Worm (Caenorhabditis elegans): ENCODE measurements around the gene ugt-38.

Gene ugt-38

DNA sequence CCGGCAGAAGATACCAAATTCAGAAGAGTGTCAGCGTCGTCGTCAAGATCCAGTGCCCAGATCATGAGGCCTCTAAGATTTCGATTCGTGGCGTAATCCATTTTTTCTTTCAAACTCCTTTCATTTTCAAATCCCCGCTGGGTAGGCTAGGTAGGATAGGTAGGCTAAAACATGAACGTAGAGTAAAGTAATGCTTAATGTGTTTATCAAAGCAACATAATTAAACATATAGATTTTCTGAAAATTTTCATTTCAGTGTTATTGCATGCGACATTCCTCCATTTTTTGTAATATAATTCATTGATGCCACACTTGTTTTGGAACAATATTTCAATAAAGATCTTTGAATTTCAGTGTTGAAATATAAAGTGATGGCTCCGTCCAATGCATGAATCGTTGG lies 17.8 kb downstream of the ugt-38 start, which contains the start of gene T01C4.8:
T01C4.8 (minus strand) TSS at position 101 of the 400 bp plus-strand sequence.
- TF ChIP-seq hrde-1 (tag; optimal IDR thresholded peaks at IDR 0.05; ENCODE audit: borderline replicate concordance), result no peak

DNA sequence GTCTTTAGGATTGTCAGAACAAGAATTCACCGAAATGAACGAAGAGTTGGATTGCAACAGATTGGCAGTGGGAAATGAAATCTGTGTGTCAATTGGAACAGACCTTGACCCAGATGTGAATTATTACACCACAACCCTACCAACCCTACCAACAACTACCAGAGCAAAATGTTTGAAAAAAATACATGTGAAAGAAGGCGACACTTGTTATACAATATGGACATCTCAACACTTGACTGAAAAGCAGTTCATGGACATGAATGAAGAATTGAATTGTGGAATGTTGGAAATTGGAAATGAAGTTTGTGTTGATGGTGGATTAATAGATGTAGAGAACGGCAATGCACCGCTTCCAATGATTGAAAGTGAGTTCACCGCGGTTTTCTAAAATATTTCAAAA lies 23.3 kb downstream of the ugt-38 start:
- TF ChIP-seq C06A6.2 (GFP tag; conservative IDR thresholded peaks at IDR 0.05) (no peak), ccch-3 (GFP tag; optimal IDR thresholded peaks at IDR 0.05) (no peak), Y53G8AR.9 (GFP tag; conservative IDR thresholded peaks at IDR 0.05) (no peak), Y95B8A.8 (GFP tag; IDR thresholded peaks at IDR 0.05) (no peak), hsf-1 (GFP tag; IDR thresholded peaks at IDR 0.05) (no peak), efl-1 (GFP tag; optimal IDR thresholded peaks at IDR 0.05) (no peak), mcd-1 (GFP tag; IDR thresholded peaks at IDR 0.05) (no peak), nhr-90 (tag; optimal IDR thresholded peaks at IDR 0.05) (no peak), tbp1 (GFP tag; optimal IDR thresholded peaks at IDR 0.05) (no peak), tbx-9 (tag; optimal IDR thresholded peaks at IDR 0.05; ENCODE audit: borderline replicate concordance) (no peak), ama-1 (optimal IDR thresholded peaks at IDR 0.05) (no peak), ama-1 (GFP tag; optimal IDR thresholded peaks at IDR 0.05) (no peak), F33H1.4 (GFP tag; IDR thresholded peaks at IDR 0.05) (no peak), attf-3 (GFP tag; conservative IDR thresholded peaks at IDR 0.05) (no peak), ekl-4 (GFP tag; IDR thresholded peaks at IDR 0.05) (no peak), B0261.1 (tag; optimal IDR thresholded peaks at IDR 0.05) (no peak), lsl-1 (GFP tag; optimal IDR thresholded peaks at IDR 0.05) (no peak), hlh-12 (tag; optimal IDR thresholded peaks at IDR 0.05) (no peak)

ce11 chrV:7123188-7123708 lies 24.0 kb downstream of the ugt-38 start, which contains the start of gene lmd-5:
TSS of gene lmd-5 (plus strand) at chrV:7123658.
- no peak for TF ChIP-seq F49E8.2 (tag; optimal IDR thresholded peaks at IDR 0.05; ENCODE audit: insufficient read depth)
- no peak for TF ChIP-seq lag-1 (GFP tag; IDR thresholded peaks at IDR 0.05)

- no peak for TF ChIP-seq F23B12.7 (tag; optimal IDR thresholded peaks at IDR 0.05; ENCODE audit: insufficient read depth)
- no peak for TF ChIP-seq nhr-80 (tag; optimal IDR thresholded peaks at IDR 0.05)
- no peak for TF ChIP-seq bed-1 (GFP tag; IDR thresholded peaks at IDR 0.05)
- no peak for TF ChIP-seq F49E8.2 (tag; optimal IDR thresholded peaks at IDR 0.05; ENCODE audit: insufficient read depth)
- no peak for TF ChIP-seq snpc-3.4 (tag; optimal IDR thresholded peaks at IDR 0.05)
- no peak for TF ChIP-seq madf-10 (tag; optimal IDR thresholded peaks at IDR 0.05)
- TF ChIP-seq xnd-1 (tag; optimal IDR thresholded peaks at IDR 0.05), result no peak
- TF ChIP-seq snpc-4 (GFP tag; optimal IDR thresholded peaks at IDR 0.05), result no peak
- TF ChIP-seq snpc-4 (tag; optimal IDR thresholded peaks at IDR 0.05), result no peak
- no peak for TF ChIP-seq bed-2 (GFP tag; IDR thresholded peaks at IDR 0.05)
These were observed 27.1 kb downstream of the ugt-38 start, which contains the start of gene srx-34 for ce11 chrV:7120168-7120567. TSS of gene srx-34 (minus strand) at chrV:7120268.

DNA sequence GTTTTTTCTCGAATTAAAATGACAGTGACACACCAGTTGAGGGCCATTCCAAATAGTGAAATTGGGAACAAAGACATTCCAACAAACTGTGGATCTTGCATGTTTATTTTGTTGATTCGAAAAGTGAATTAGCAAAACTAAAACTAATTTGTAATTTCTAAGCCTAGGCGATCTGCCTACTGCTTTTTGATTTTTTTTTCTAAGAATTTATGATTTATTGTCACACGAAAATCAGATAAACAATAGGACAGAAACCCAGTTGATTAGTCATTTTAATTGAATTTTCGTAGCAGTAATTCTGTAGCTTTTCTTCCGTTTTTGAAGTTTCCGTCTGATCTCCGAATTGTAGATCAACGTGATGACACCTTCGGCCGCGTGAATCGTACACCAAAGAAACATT lies 28.5 kb downstream of the ugt-38 start, which contains the start of gene srx-33:
srx-33 (minus strand) TSS at position 101 of the 400 bp plus-strand sequence.
- no peak for TF ChIP-seq lin-54 (GFP tag; optimal IDR thresholded peaks at IDR 0.05)
- TF ChIP-seq K11D2.4 (GFP tag; IDR thresholded peaks at IDR 0.05), result no peak
- no peak for TF ChIP-seq mxl-1 (tag; optimal IDR thresholded peaks at IDR 0.05)
- no peak for TF ChIP-seq ztf-26 (tag; optimal IDR thresholded peaks at IDR 0.05)
- TF ChIP-seq ztf-6 (GFP tag; IDR thresholded peaks at IDR 0.05), result no peak
- no peak for TF ChIP-seq tbp1 (GFP tag; optimal IDR thresholded peaks at IDR 0.05)
- no peak for TF ChIP-seq attf-3 (GFP tag; conservative IDR thresholded peaks at IDR 0.05)
- TF ChIP-seq C17E4.6 (GFP tag; IDR thresholded peaks at IDR 0.05), result no peak
- no peak for TF ChIP-seq ceh-27 (GFP tag; optimal IDR thresholded peaks at IDR 0.05)
- no peak for TF ChIP-seq K12H6.12 (tag; optimal IDR thresholded peaks at IDR 0.05)
- TF ChIP-seq B0035.1 (tag; optimal IDR thresholded peaks at IDR 0.05), result no peak
